Fruit fly (Drosophila melanogaster) whole organism, embryonic: ENCODE data around the gene CG1575.

Source experiments
- CG12659 ChIP-seq: fragments of 200-800 bp; sonication (Bioruptor generic); optimal IDR thresholded peaks from 3 replicates; lab custom pipeline; 2017; ENCODE audit warnings: mild to moderate bottlenecking, missing biosample characterization, missing genetic modification reagents, missing genetic modification characterization
- CG15696 ChIP-seq: fragments of 200-800 bp; sonication (Bioruptor generic); optimal IDR thresholded peaks from 2 replicates; lab custom pipeline; 2019; ENCODE audit warnings: missing biosample characterization, mild to moderate bottlenecking, missing genetic modification characterization, moderate library complexity
- Fer2 ChIP-seq: fragments of 200-800 bp; sonication (Bioruptor generic); optimal IDR thresholded peaks from 2 replicates; lab custom pipeline; 2018; ENCODE audit warnings: missing biosample characterization, mild to moderate bottlenecking, missing genetic modification characterization, moderate library complexity
- sna ChIP-seq: fragments of 200-800 bp; sonication (Bioruptor generic); IDR thresholded peaks from 2 replicates; pipeline ENCODE4 v1.3.6; 2022; ENCODE audit warnings: missing biosample characterization, missing genetic modification characterization; ENCODE audit not compliant: partially characterized antibody
- wor ChIP-seq: fragments of 200-800 bp; sonication (Bioruptor generic); IDR thresholded peaks from 2 replicates; pipeline ENCODE4 v1.3.6; 2022; ENCODE audit warnings: missing biosample characterization, missing genetic modification characterization

DNA sequence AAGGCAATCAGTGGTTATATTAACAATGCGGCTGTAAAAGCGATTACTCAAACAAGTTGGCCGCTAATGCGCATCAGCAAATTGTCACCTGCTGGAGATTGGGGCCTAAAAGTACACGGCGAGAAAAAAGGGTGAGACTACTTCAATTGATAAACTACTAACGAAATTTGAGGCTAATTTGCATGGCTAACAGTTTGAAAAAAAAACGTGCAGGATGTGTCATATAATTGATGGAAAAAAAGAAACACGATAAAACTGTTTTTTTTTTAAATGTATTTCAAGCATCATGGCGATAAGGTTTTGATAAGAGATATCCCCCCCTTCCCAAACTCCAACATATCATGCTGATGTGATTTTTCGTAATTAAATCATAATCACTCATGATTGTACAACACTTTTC lies 4.1 kb upstream of the CG1575 start:
- TF ChIP-seq sna (GFP tag; lab: Robert Waterston, UW) (no peak), CG12659 (peak; percentile 35), CG15696 (tag; lab: Kevin White, UChicago) (no peak), Fer2 (tag; lab: Kevin White, UChicago) (no peak), wor (GFP tag; lab: Robert Waterston, UW) (no peak)
